Fruit fly (Drosophila melanogaster): ENCODE measurements around the gene r-l.

The r-l gene

DNA sequence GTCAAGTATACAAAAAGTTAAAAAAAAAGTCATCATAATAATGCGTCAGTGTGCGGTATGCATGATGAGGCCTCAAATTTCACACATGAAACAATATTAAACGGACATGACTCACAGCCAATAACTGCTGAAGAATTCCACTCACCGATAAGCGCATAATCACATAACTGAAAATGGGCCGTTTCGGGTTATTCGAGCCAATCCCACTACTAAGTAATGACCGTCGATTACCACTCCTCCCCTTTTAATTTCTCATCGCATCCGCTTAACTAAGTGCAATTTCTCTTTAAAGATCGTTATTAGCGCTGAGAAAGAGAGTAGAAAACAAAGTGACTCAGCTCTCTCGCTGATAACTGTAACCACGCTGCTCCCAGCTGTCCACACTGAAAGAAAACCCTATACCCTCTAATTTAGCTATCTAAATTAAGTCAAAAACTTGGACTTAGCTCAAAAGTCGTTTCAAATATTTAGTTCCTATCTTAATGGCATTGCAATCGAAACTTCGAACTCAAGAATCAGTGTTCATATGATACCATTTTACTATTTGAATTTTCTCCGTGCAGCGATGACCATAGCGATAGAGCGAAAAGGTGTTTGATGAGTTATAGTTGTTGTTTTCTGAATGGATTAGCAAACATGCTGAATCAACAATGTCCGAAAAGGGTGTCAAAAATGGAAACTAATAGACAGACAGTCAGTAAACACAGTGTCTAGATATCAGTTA is 39.8 kb upstream of the r-l start (continued):
- TF ChIP-seq br (GFP tag; optimal IDR thresholded peaks at IDR 0.05) (peak; percentile 67), fru (GFP tag; optimal IDR thresholded peaks at IDR 0.05) (peak; percentile 56), N (GFP tag; optimal IDR thresholded peaks at IDR 0.05) (no peak), CG9705 (GFP tag; optimal IDR thresholded peaks at IDR 0.05) (no peak), dsf (GFP tag; optimal IDR thresholded peaks at IDR 0.05; ENCODE audit: borderline replicate concordance) (no peak), ey (GFP tag; optimal IDR thresholded peaks at IDR 0.05) (peak; percentile 74), OdsH (GFP tag; optimal IDR thresholded peaks at IDR 0.05) (peak; percentile 39), Mio (GFP tag; optimal IDR thresholded peaks at IDR 0.05) (no peak), Jra (GFP tag; optimal IDR thresholded peaks at IDR 0.05) (peak; percentile 58), foxo (GFP tag; optimal IDR thresholded peaks at IDR 0.05) (peak in 1 of 2 experiments; percentile 75)

DNA sequence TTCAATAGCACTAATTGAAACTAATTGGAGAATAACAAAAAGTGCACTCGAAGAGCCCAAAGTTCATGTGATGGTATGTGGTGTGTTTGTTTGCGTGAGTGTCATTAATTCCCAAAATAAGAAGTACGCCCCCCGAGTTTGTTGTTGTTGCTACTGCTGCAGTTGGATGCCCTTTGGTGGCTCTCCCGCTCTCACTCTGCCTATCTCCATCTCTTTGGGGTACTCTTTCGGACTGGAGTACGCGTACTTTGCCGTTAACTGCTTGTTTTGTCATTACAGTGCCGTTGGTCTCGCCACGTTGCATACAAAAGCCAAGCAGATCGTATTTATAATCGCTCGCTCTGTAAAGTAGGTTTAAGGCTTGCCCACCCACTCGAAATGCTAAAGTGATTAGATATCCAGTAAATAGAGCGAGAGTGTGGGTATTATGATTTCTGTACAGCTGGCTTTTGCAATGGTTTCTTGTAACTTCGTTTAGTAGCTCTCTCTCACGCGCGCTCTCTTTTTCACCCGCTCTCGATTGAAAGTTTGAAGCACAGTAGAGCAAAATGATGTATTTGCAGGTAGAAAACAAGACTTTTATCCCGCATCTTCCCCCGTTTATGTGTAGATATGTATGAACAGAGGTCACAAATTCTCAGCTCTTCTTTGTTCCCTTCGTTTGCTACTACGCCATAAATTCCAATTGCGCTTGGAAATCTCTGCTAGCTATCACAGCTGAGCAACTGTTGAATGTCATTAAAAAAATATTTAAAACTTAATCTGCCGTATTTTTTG is 39.0 kb upstream of the r-l start:
- peak; percentile 1 for TF ChIP-seq psq (GFP tag; optimal IDR thresholded peaks at IDR 0.05)
- peak; percentile 47 for TF ChIP-seq rgr (GFP tag; optimal IDR thresholded peaks at IDR 0.05)
- TF ChIP-seq h (GFP tag; optimal IDR thresholded peaks at IDR 0.05) = peak; percentile 51
- TF ChIP-seq Myc (optimal IDR thresholded peaks at IDR 0.05) = no peak
- TF ChIP-seq br (GFP tag; optimal IDR thresholded peaks at IDR 0.05) = peak; percentile 23
- TF ChIP-seq dmrt93B (GFP tag; optimal IDR thresholded peaks at IDR 0.05) = no peak
- no peak for TF ChIP-seq pan (optimal IDR thresholded peaks at IDR 0.05)
- TF ChIP-seq Dfd (GFP tag; optimal IDR thresholded peaks at IDR 0.05) = no peak
- peak; percentile 41 for TF ChIP-seq Sp1 (GFP tag; optimal IDR thresholded peaks at IDR 0.05)
- peak; percentile 19 for TF ChIP-seq Hnf4 (GFP tag; optimal IDR thresholded peaks at IDR 0.05)
- TF ChIP-seq lola (GFP tag; optimal IDR thresholded peaks at IDR 0.05) = no peak
- no peak for TF ChIP-seq Rel (GFP tag; optimal IDR thresholded peaks at IDR 0.05)
- TF ChIP-seq Rel (tag; optimal IDR thresholded peaks at IDR 0.05) = peak; percentile 12
- TF ChIP-seq brk (GFP tag; optimal IDR thresholded peaks at IDR 0.05) = no peak
- no peak for TF ChIP-seq sv (GFP tag; optimal IDR thresholded peaks at IDR 0.05)
- no peak for TF ChIP-seq CG9705 (GFP tag; optimal IDR thresholded peaks at IDR 0.05)
- TF ChIP-seq CrebA (GFP tag; optimal IDR thresholded peaks at IDR 0.05; ENCODE audit: borderline replicate concordance) = no peak
- no peak for TF ChIP-seq dsf (GFP tag; optimal IDR thresholded peaks at IDR 0.05; ENCODE audit: borderline replicate concordance)
- TF ChIP-seq jim (GFP tag; optimal IDR thresholded peaks at IDR 0.05) = no peak
- TF ChIP-seq dl (GFP tag; optimal IDR thresholded peaks at IDR 0.05; ENCODE audit: insufficient read depth in 1 of 2, partially characterized antibody in 2 of 2) = peak; percentile 51 to 52
- TF ChIP-seq usp (GFP tag; optimal IDR thresholded peaks at IDR 0.05) = no peak
- TF ChIP-seq ey (GFP tag; optimal IDR thresholded peaks at IDR 0.05) = peak; percentile 36
- TF ChIP-seq Dif (GFP tag; optimal IDR thresholded peaks at IDR 0.05; ENCODE audit: partially characterized antibody) = peak; percentile 54
- no peak for TF ChIP-seq Hr78 (GFP tag; optimal IDR thresholded peaks at IDR 0.05)
- TF ChIP-seq woc (GFP tag; optimal IDR thresholded peaks at IDR 0.05) = peak; percentile 42
- TF ChIP-seq sage (GFP tag; optimal IDR thresholded peaks at IDR 0.05) = peak; percentile 61
- TF ChIP-seq tai (GFP tag; optimal IDR thresholded peaks at IDR 0.05) = no peak
- peak; percentile 55 for TF ChIP-seq HLH106 (tag; optimal IDR thresholded peaks at IDR 0.05)
- TF ChIP-seq N (GFP tag; optimal IDR thresholded peaks at IDR 0.05) = no peak
- peak; percentile 22 for TF ChIP-seq CG32264 (GFP tag; optimal IDR thresholded peaks at IDR 0.05)
- no peak for TF ChIP-seq Jra (GFP tag; optimal IDR thresholded peaks at IDR 0.05)
- TF ChIP-seq foxo (GFP tag; optimal IDR thresholded peaks at IDR 0.05) = peak in 1 of 2 experiments; percentile 19
- TF ChIP-seq OdsH (GFP tag; optimal IDR thresholded peaks at IDR 0.05) = peak; percentile 59
- peak; percentile 25 for TF ChIP-seq fru (GFP tag; optimal IDR thresholded peaks at IDR 0.05)

DNA sequence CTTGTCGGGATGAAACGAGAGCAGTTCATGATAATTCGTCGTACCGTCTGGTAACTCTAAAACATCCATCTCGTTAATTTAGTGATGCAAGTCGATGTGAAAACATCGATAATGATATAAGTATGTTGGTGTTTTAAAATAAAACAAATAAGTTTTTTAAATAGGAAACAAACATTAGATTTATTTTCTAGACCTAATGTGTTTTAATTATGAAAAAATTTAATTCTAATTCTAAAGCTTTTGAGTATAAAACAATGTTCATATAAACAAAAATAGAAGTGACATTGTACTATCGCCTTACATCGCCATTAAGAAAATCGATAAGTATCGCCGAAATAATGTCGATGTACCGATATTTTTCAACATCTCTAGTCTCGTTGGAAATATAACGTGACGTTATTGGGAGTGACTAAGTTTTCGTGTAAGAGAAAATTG is 37.9 kb upstream of the r-l start, which contains the start of gene Rab11:
TSS of gene Rab11 (plus strand) at position 363 of the 435 bp plus-strand sequence.
- no peak for TF ChIP-seq Vsx2 (GFP tag; optimal IDR thresholded peaks at IDR 0.05; ENCODE audit: partially characterized antibody)
- peak; percentile 39 for TF ChIP-seq Sp1 (GFP tag; optimal IDR thresholded peaks at IDR 0.05)
- TF ChIP-seq Hnf4 (GFP tag; optimal IDR thresholded peaks at IDR 0.05) = peak; percentile 58
- TF ChIP-seq Myc (optimal IDR thresholded peaks at IDR 0.05) = peak; percentile 49
- peak in 1 of 2 experiments; percentile 70 for TF ChIP-seq foxo (GFP tag; optimal IDR thresholded peaks at IDR 0.05)
- TF ChIP-seq pan (optimal IDR thresholded peaks at IDR 0.05) = no peak
- TF ChIP-seq jim (GFP tag; optimal IDR thresholded peaks at IDR 0.05) = no peak
- peak; percentile 35 for TF ChIP-seq ey (GFP tag; optimal IDR thresholded peaks at IDR 0.05)
- peak; percentile 37 for TF ChIP-seq br (GFP tag; optimal IDR thresholded peaks at IDR 0.05)
- TF ChIP-seq h (GFP tag; optimal IDR thresholded peaks at IDR 0.05) = peak; percentile 70
- peak; percentile 63 for TF ChIP-seq rgr (GFP tag; optimal IDR thresholded peaks at IDR 0.05)
- peak; percentile 63 for TF ChIP-seq CG9705 (GFP tag; optimal IDR thresholded peaks at IDR 0.05)
- TF ChIP-seq Jra (GFP tag; optimal IDR thresholded peaks at IDR 0.05) = peak; percentile 75
- no peak for TF ChIP-seq GATAd (GFP tag; optimal IDR thresholded peaks at IDR 0.05)
- TF ChIP-seq dsf (GFP tag; optimal IDR thresholded peaks at IDR 0.05; ENCODE audit: borderline replicate concordance) = peak; percentile 41
- no peak for TF ChIP-seq Dif (GFP tag; optimal IDR thresholded peaks at IDR 0.05; ENCODE audit: partially characterized antibody)
- peak; percentile 42 for TF ChIP-seq fru (GFP tag; optimal IDR thresholded peaks at IDR 0.05)
- TF ChIP-seq HLH106 (tag; optimal IDR thresholded peaks at IDR 0.05) = peak; percentile 61
- peak; percentile 29 for TF ChIP-seq psq (GFP tag; optimal IDR thresholded peaks at IDR 0.05)
- peak; percentile 81 for TF ChIP-seq woc (GFP tag; optimal IDR thresholded peaks at IDR 0.05)
- no peak for TF ChIP-seq Abd-B (GFP tag; optimal IDR thresholded peaks at IDR 0.05)
- peak; percentile 56 for TF ChIP-seq Hr83 (GFP tag; optimal IDR thresholded peaks at IDR 0.05; ENCODE audit: poor library complexity, severe bottlenecking)
- TF ChIP-seq CrebA (GFP tag; optimal IDR thresholded peaks at IDR 0.05; ENCODE audit: borderline replicate concordance) = no peak
- peak; percentile 44 for TF ChIP-seq OdsH (GFP tag; optimal IDR thresholded peaks at IDR 0.05)
